Worm (Caenorhabditis elegans) whole organism, young adult: ENCODE results near the gene C48D1.5.

Experiments used
- B0261.1 ChIP-seq: sonication (generic microtip); optimal IDR thresholded peaks from 2 replicates; lab custom pipeline; 2016; ENCODE audit warnings: mild to moderate bottlenecking, missing genetic modification characterization, moderate library complexity, missing compliant biosample characterization
- B0336.3 ChIP-seq: fragments of 200-800 bp; sonication (Bioruptor generic); IDR thresholded peaks from 2 replicates; pipeline ENCODE4 v1.3.6; 2022; ENCODE audit warnings: missing genetic modification characterization, missing compliant biosample characterization
- C06A6.2 ChIP-seq: fragments of 200-800 bp; sonication (Bioruptor generic); conservative IDR thresholded peaks from 2 replicates; pipeline ENCODE4 v1.3.6; 2022; ENCODE audit warnings: missing genetic modification characterization, missing compliant biosample characterization
- F33H1.4 ChIP-seq: fragments of 200-800 bp; sonication (Bioruptor generic); IDR thresholded peaks from 2 replicates; pipeline ENCODE4 v1.3.6; 2022; ENCODE audit warnings: missing genetic modification reagents, missing genetic modification characterization, missing compliant biosample characterization
- F37B4.10 ChIP-seq: fragments of 200-800 bp; sonication (Bioruptor generic); IDR thresholded peaks from 2 replicates; pipeline ENCODE4 v1.3.6; 2022; ENCODE audit warnings: missing genetic modification characterization, missing compliant biosample characterization
- F39B2.1 ChIP-seq: fragments of 200-800 bp; sonication (Bioruptor generic); IDR thresholded peaks from 2 replicates; pipeline ENCODE4 v1.3.6; 2022; ENCODE audit warnings: missing genetic modification reagents, missing genetic modification characterization, missing compliant biosample characterization
- T07F8.4 ChIP-seq: sonication (generic microtip); optimal IDR thresholded peaks from 2 replicates; lab custom pipeline; 2016; ENCODE audit warnings: mild to moderate bottlenecking, missing genetic modification characterization, moderate library complexity, missing compliant biosample characterization
- Y53G8AR.9 ChIP-seq: fragments of 200-800 bp; sonication (Bioruptor generic); conservative IDR thresholded peaks from 2 replicates; pipeline ENCODE4 v1.3.6; 2022; ENCODE audit warnings: missing genetic modification reagents, missing genetic modification characterization, missing compliant biosample characterization
- Y67H2A.10 ChIP-seq: fragments of 200-800 bp; sonication (Bioruptor generic); conservative IDR thresholded peaks from 2 replicates; pipeline ENCODE4 v1.3.6; 2022; ENCODE audit warnings: missing genetic modification reagents, missing genetic modification characterization, missing compliant biosample characterization
- Y95B8A.8 ChIP-seq: fragments of 200-800 bp; sonication (Bioruptor generic); IDR thresholded peaks from 2 replicates; pipeline ENCODE4 v1.3.6; 2022; ENCODE audit warnings: missing genetic modification reagents, missing genetic modification characterization, missing compliant biosample characterization
- akir-1 ChIP-seq: fragments of 200-800 bp; sonication (Bioruptor generic); optimal IDR thresholded peaks from 2 replicates; lab custom pipeline; 2018; ENCODE audit warnings: mild to moderate bottlenecking, missing genetic modification characterization, moderate library complexity, missing compliant biosample characterization
- attf-5 ChIP-seq: fragments of 200-800 bp; sonication (Bioruptor generic); optimal IDR thresholded peaks from 2 replicates; lab custom pipeline; 2018; ENCODE audit warnings: mild to moderate bottlenecking, missing genetic modification characterization, missing compliant biosample characterization
- attf-6 ChIP-seq: fragments of 200-800 bp; sonication (Bioruptor generic); IDR thresholded peaks from 2 replicates; pipeline ENCODE4 v1.3.6; 2022; ENCODE audit warnings: missing genetic modification reagents, missing genetic modification characterization, missing compliant biosample characterization
- cebp-1 ChIP-seq, 2 experiments: fragments of 200-800 bp in 1 of 2; sonication (Bioruptor generic) in 1 of 2; sonication (generic microtip) in 1 of 2; IDR thresholded peaks in 1 of 2; optimal IDR thresholded peaks in 1 of 2; 2 replicates each; pipeline versions ENCODE4 v1.3.6 to Lab custom; 2017 to 2022; ENCODE audit warnings: missing compliant biosample characterization in 2 of 2, missing genetic modification characterization in 2 of 2, mild to moderate bottlenecking in 1 of 2, missing genetic modification reagents in 1 of 2, moderate library complexity in 1 of 2
- die-1 ChIP-seq: sonication (generic microtip); optimal IDR thresholded peaks from 2 replicates; lab custom pipeline; 2016; ENCODE audit warnings: missing genotype, mild to moderate bottlenecking, missing genetic modification characterization, missing compliant biosample characterization
- egrh-3 ChIP-seq: fragments of 200-800 bp; sonication (Bioruptor generic); IDR thresholded peaks from 2 replicates; pipeline ENCODE4 v1.3.6; 2022; ENCODE audit warnings: missing genetic modification reagents, missing genetic modification characterization, missing compliant biosample characterization
- ekl-4 ChIP-seq: fragments of 200-800 bp; sonication (Bioruptor generic); IDR thresholded peaks from 2 replicates; pipeline ENCODE4 v1.3.6; 2022; ENCODE audit warnings: missing genetic modification reagents, missing genetic modification characterization, missing compliant biosample characterization
- ets-4 ChIP-seq: fragments of 200-800 bp; sonication (Bioruptor generic); optimal IDR thresholded peaks from 2 replicates; lab custom pipeline; 2018; ENCODE audit warnings: mild to moderate bottlenecking, missing genetic modification characterization, missing compliant biosample characterization
- hmg-1.2 ChIP-seq: fragments of 200-800 bp; sonication (Bioruptor generic); IDR thresholded peaks from 2 replicates; pipeline ENCODE4 v1.3.6; 2022; ENCODE audit warnings: missing genetic modification reagents, missing genetic modification characterization, missing compliant biosample characterization
- hsf-1 ChIP-seq: fragments of 200-800 bp; sonication (Bioruptor generic); IDR thresholded peaks from 2 replicates; pipeline ENCODE4 v1.3.6; 2022; ENCODE audit warnings: missing genetic modification reagents, missing genetic modification characterization, missing compliant biosample characterization
- lag-1 ChIP-seq: fragments of 200-800 bp; sonication (Bioruptor generic); IDR thresholded peaks from 2 replicates; pipeline ENCODE4 v1.3.6; 2022; ENCODE audit warnings: missing genetic modification reagents, missing genetic modification characterization, missing compliant biosample characterization
- lin-35 ChIP-seq, 3 experiments: fragments of 150-350 bp in 2 of 3; sonication (generic microtip) in 1 of 3; optimal IDR thresholded peaks; 2 replicates each; lab custom pipeline; 2014 to 2018; ENCODE audit warnings: missing biosample characterization in 3 of 3, missing genetic modification characterization in 3 of 3, missing genetic modification reagents in 3 of 3
- lsl-1 ChIP-seq: fragments of 200-800 bp; sonication (Bioruptor generic); optimal IDR thresholded peaks from 2 replicates; lab custom pipeline; 2018; ENCODE audit warnings: mild to moderate bottlenecking, missing genetic modification characterization, moderate library complexity, missing compliant biosample characterization
- lsy-27 ChIP-seq: sonication (generic microtip); optimal IDR thresholded peaks from 2 replicates; lab custom pipeline; 2017; ENCODE audit warnings: missing genetic modification characterization, mild to moderate bottlenecking, missing compliant biosample characterization, antibody characterized with exemption, missing genotype, borderline replicate concordance; ENCODE audit not compliant: insufficient read depth
- madf-3 ChIP-seq: fragments of 200-800 bp; sonication (Bioruptor generic); IDR thresholded peaks from 2 replicates; pipeline ENCODE4 v1.3.6; 2022; ENCODE audit warnings: missing genetic modification reagents, missing genetic modification characterization, missing compliant biosample characterization
- madf-8 ChIP-seq: fragments of 200-800 bp; sonication (Bioruptor generic); conservative IDR thresholded peaks from 2 replicates; pipeline ENCODE4 v1.3.6; 2022; ENCODE audit warnings: missing genetic modification reagents, missing genetic modification characterization, missing compliant biosample characterization
- mxl-1 ChIP-seq: sonication (generic microtip); optimal IDR thresholded peaks from 2 replicates; lab custom pipeline; 2016; ENCODE audit warnings: missing genetic modification characterization, missing compliant biosample characterization
- rec-8 ChIP-seq, 2 experiments: sonication (generic microtip); optimal IDR thresholded peaks; 2 replicates each; lab custom pipeline; 2016; ENCODE audit warnings: mild to moderate bottlenecking in 2 of 2, missing genetic modification characterization in 2 of 2, missing genetic modification reagents in 2 of 2, missing genotype in 2 of 2, missing biosample characterization in 1 of 2, missing compliant biosample characterization in 1 of 2, moderate library complexity in 1 of 2
- repo-1 ChIP-seq: sonication (generic microtip); optimal IDR thresholded peaks from 2 replicates; lab custom pipeline; 2017; ENCODE audit warnings: mild to moderate bottlenecking, missing genetic modification characterization, missing compliant biosample characterization
- snpc-4 ChIP-seq, 5 experiments: fragments of 150-350 bp in 1 of 5; sonication (generic microtip) in 4 of 5; optimal IDR thresholded peaks; 2 replicates each; lab custom pipeline; 2014 to 2018; ENCODE audit warnings: missing genetic modification characterization in 5 of 5, missing biosample characterization in 3 of 5, antibody characterized with exemption in 2 of 5, mild to moderate bottlenecking in 2 of 5, missing compliant biosample characterization in 2 of 5, missing genotype in 2 of 5, moderate library complexity in 2 of 5, missing genetic modification reagents in 1 of 5
- tbx-9 ChIP-seq: sonication (generic microtip); optimal IDR thresholded peaks from 2 replicates; lab custom pipeline; 2016; ENCODE audit warnings: borderline replicate concordance, missing genetic modification characterization, inconsistent platforms, missing compliant biosample characterization
- xnd-1 ChIP-seq: sonication (generic microtip); optimal IDR thresholded peaks from 2 replicates; lab custom pipeline; 2016; ENCODE audit warnings: missing genotype, missing genetic modification reagents, missing genetic modification characterization, missing compliant biosample characterization
- ztf-22 ChIP-seq: fragments of 200-800 bp; sonication (Bioruptor generic); optimal IDR thresholded peaks from 2 replicates; lab custom pipeline; 2018; ENCODE audit warnings: mild to moderate bottlenecking, missing genetic modification characterization, moderate library complexity, missing compliant biosample characterization

Gene C48D1.5

DNA sequence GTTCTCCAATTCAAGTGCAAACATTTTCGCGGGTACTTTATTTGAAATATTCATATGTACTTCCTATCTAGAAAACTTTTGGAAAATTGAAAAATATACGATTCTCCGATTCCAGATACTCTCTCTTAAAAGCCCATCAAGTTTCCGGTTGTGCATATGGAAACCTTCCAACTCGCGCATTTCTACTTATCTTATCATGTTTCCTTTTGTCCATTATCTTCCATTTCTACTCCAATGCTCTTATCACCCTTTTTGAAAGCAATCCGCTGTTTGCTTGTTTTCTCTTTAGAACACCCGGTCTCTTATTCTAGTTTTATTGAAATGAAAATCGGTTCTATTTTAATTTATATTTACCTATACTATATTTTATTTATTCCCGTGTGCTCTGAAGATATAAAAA is at the start of gene C48D1.5:
Gene C48D1.5, plus strand, starts transcription at position 301 of the 400 bp plus-strand sequence.
- no peak for TF ChIP-seq C06A6.2 (GFP tag; lab: Robert Waterston, UW)
- TF ChIP-seq lag-1 (GFP tag; lab: Robert Waterston, UW): no peak
- no peak for TF ChIP-seq madf-3 (GFP tag; lab: Robert Waterston, UW)
- TF ChIP-seq tbx-9: no peak
- no peak for TF ChIP-seq lsy-27 (tag; lab: Kevin White, UChicago)
- TF ChIP-seq lsl-1 (GFP tag; lab: Kevin White, UChicago): no peak
- no peak for TF ChIP-seq T07F8.4
- no peak for TF ChIP-seq hmg-1.2 (GFP tag; lab: Robert Waterston, UW)
- TF ChIP-seq ztf-22 (GFP tag; lab: Kevin White, UChicago): no peak
- TF ChIP-seq ets-4 (GFP tag; lab: Kevin White, UChicago): no peak

DNA sequence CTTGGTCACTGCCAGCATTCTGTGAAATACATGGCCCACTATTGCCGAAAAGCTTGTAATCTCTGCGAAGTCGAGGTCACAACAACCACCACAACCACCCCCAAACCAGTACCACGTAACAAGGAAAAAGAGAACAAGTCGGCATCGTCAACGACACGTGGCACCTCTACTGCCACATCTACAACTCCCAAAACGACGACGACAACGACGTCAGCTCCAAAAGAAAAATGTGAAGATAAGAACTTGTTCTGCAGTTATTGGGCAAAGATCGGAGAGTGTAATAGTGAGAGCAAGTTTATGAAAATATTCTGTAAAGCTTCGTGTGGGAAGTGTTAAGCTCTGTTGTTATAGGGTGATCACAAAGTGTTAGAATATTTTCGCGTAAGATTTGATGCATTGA is 48.4 kb upstream of the C48D1.5 start:
- TF ChIP-seq F39B2.1: no peak
- no peak for TF ChIP-seq rec-8 (tag; optimal IDR thresholded peaks at IDR 0.05; lab: Kevin White, UChicago)
- TF ChIP-seq Y95B8A.8 (GFP tag; lab: Robert Waterston, UW): no peak
- no peak for TF ChIP-seq attf-6 (GFP tag; lab: Robert Waterston, UW)
- no peak for TF ChIP-seq cebp-1 (GFP tag; IDR thresholded peaks at IDR 0.05; lab: Robert Waterston, UW)
- TF ChIP-seq cebp-1 (tag; optimal IDR thresholded peaks at IDR 0.05; lab: Kevin White, UChicago): no peak
- no peak for TF ChIP-seq F37B4.10
- TF ChIP-seq xnd-1: no peak
- no peak for TF ChIP-seq Y53G8AR.9 (GFP tag; lab: Robert Waterston, UW)

DNA sequence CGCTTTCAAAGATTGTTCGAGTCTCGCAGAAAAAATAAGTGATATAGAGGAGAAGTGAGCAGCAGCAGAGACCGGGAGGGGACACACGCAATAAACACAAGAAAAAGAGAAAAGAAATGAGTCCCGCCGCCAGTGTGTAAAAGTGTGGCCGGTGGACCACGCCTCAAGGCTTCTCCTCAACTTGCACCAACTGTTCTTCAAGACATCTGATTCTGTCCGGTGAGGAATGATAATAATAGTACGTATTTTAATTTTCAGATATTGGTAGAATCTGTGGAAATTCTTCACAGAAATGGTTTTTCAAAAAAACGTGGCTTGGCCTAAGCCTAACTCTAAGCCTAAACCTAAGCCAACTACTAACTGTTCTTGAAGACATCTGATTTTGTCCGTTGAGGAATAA is 42.5 kb upstream of the C48D1.5 start, which contains the start of gene lev-1:
Gene lev-1, minus strand, starts transcription at position 101 of the 400 bp plus-strand sequence.
- TF ChIP-seq lin-35 (GFP tag; optimal IDR thresholded peaks at IDR 0.05; lab: Kevin White, UChicago) (no peak), Y67H2A.10 (GFP tag; lab: Robert Waterston, UW) (no peak)

- no peak for TF ChIP-seq hsf-1 (GFP tag; lab: Robert Waterston, UW)
- TF ChIP-seq, all 124 proteins: peak for 0
Observed at ce11 chrIV:13180723-13181122, 41.0 kb upstream of the C48D1.5 start, which contains the start of gene F58D2.3. Gene F58D2.3 (minus strand): TSS chrIV:13180823.

DNA sequence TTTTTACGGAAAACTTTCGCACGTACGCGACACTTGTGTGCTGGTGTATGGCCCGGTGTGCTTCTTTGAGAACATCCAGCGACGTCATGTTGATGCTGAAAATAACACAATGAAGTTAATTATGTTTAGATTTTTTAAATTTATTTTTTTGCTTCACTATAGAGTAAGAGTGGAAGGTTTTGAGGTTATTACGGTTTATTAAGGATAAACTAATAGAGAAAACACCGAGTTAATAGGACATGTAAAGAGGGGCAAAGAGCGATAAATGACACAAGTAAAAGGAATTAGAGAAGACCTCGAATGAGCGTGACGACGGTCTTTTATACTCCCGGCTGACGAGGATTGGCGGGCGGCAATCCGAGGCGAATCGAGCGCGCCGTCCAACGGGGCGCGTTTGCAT is 32.8 kb upstream of the C48D1.5 start, which contains the start of gene F58D2.4:
Gene F58D2.4, minus strand, starts transcription at position 101 of the 400 bp plus-strand sequence.
- TF ChIP-seq mxl-1 (tag; lab: Kevin White, UChicago): no peak
- TF ChIP-seq die-1: no peak
- no peak for TF ChIP-seq B0336.3 (GFP tag; lab: Robert Waterston, UW)
- TF ChIP-seq F33H1.4 (GFP tag; lab: Robert Waterston, UW): no peak
- no peak for TF ChIP-seq repo-1 (tag; lab: Kevin White, UChicago)
- TF ChIP-seq attf-5 (GFP tag; lab: Kevin White, UChicago): no peak
- no peak for TF ChIP-seq egrh-3 (GFP tag; lab: Robert Waterston, UW)

ce11 chrIV:13189467-13189866 is 32.3 kb upstream of the C48D1.5 start, which contains the start of gene F58D2.2:
Gene F58D2.2 (plus strand): TSS chrIV:13189767.
- TF ChIP-seq snpc-4 (GFP tag; optimal IDR thresholded peaks at IDR 0.05; lab: Kevin White, UChicago): no peak
- no peak for TF ChIP-seq snpc-4 (tag; optimal IDR thresholded peaks at IDR 0.05; lab: Kevin White, UChicago)
- TF ChIP-seq lag-1 (GFP tag; lab: Robert Waterston, UW): no peak
- no peak for TF ChIP-seq B0261.1 (tag; lab: Kevin White, UChicago)
- no peak for TF ChIP-seq akir-1 (GFP tag; lab: Kevin White, UChicago)
- no peak for TF ChIP-seq madf-8 (GFP tag; lab: Robert Waterston, UW)
- TF ChIP-seq ekl-4 (GFP tag; lab: Robert Waterston, UW): no peak
- no peak for TF ChIP-seq die-1
